Worm (Caenorhabditis elegans): Measurements from ENCODE around the gene qns-1.

The qns-1 gene

ce11 chrIV:10222122-10222589 is 3.0 kb upstream of the qns-1 start, which contains the start of gene C24F3.2:
Gene C24F3.2, plus strand, starts transcription at chrIV:10222539.
- TF ChIP-seq ceh-24 (tag; optimal IDR thresholded peaks at IDR 0.05) = no peak
- TF ChIP-seq dmd-4 (tag; optimal IDR thresholded peaks at IDR 0.05; ENCODE audit: borderline replicate concordance) = no peak
- TF ChIP-seq pha-2 (tag; optimal IDR thresholded peaks at IDR 0.05) = no peak
- TF ChIP-seq gmeb-2 (tag; optimal IDR thresholded peaks at IDR 0.05) = no peak
- no peak for TF ChIP-seq eyg-1 (tag; optimal IDR thresholded peaks at IDR 0.05)
- TF ChIP-seq ttx-3 (tag; optimal IDR thresholded peaks at IDR 0.05) = no peak
- no peak for TF ChIP-seq pha-4 (tag; optimal IDR thresholded peaks at IDR 0.05)
- peak; percentile 29 for TF ChIP-seq ceh-18 (tag; optimal IDR thresholded peaks at IDR 0.05)
- no peak for TF ChIP-seq pat-9 (tag; optimal IDR thresholded peaks at IDR 0.05)
- TF ChIP-seq sox-2 (GFP tag; IDR thresholded peaks at IDR 0.05) = no peak
- peak; percentile 5 for TF ChIP-seq zip-5 (tag; optimal IDR thresholded peaks at IDR 0.05)
- no peak for TF ChIP-seq elt-2 (tag; optimal IDR thresholded peaks at IDR 0.05)
- no peak for TF ChIP-seq nhr-11 (tag; optimal IDR thresholded peaks at IDR 0.05)
- no peak for TF ChIP-seq K09A11.1 (tag; optimal IDR thresholded peaks at IDR 0.05; ENCODE audit: insufficient read depth)
- peak; percentile 75 for TF ChIP-seq unc-42 (tag; optimal IDR thresholded peaks at IDR 0.05)
- TF ChIP-seq ceh-30 (tag; optimal IDR thresholded peaks at IDR 0.05) = no peak
- TF ChIP-seq ceh-2 (tag; optimal IDR thresholded peaks at IDR 0.05) = peak; percentile 26
- peak; percentile 68 for TF ChIP-seq ref-2 (tag; optimal IDR thresholded peaks at IDR 0.05)
- no peak for TF ChIP-seq ceh-6 (GFP tag; optimal IDR thresholded peaks at IDR 0.05)
- no peak for TF ChIP-seq hlh-13 (GFP tag; optimal IDR thresholded peaks at IDR 0.05)
- TF ChIP-seq ztf-16 (tag; optimal IDR thresholded peaks at IDR 0.05) = no peak
- no peak for TF ChIP-seq fkh-6 (tag; optimal IDR thresholded peaks at IDR 0.05)
- peak; percentile 21 for TF ChIP-seq rnt-1 (tag; optimal IDR thresholded peaks at IDR 0.05)
- TF ChIP-seq hlh-15 (tag; optimal IDR thresholded peaks at IDR 0.05) = no peak
- TF ChIP-seq unc-55 (GFP tag; optimal IDR thresholded peaks at IDR 0.05) = no peak
- no peak for TF ChIP-seq ets-4 (tag; optimal IDR thresholded peaks at IDR 0.05)
- no peak for TF ChIP-seq F13H6.1 (tag; optimal IDR thresholded peaks at IDR 0.05)
- TF ChIP-seq K02D7.2 (tag; optimal IDR thresholded peaks at IDR 0.05) = no peak
- no peak for TF ChIP-seq C08G9.2 (tag; optimal IDR thresholded peaks at IDR 0.05)
- TF ChIP-seq T23F11.4 (GFP tag; optimal IDR thresholded peaks at IDR 0.05) = no peak
- TF ChIP-seq pros-1 (tag; optimal IDR thresholded peaks at IDR 0.05) = no peak
- TF ChIP-seq ceh-31 (tag; optimal IDR thresholded peaks at IDR 0.05) = peak; percentile 64
- no peak for TF ChIP-seq ceh-48 (tag; optimal IDR thresholded peaks at IDR 0.05)
- TF ChIP-seq che-1 (tag; optimal IDR thresholded peaks at IDR 0.05) = no peak
- peak; percentile 17 for TF ChIP-seq nfya-1 (tag; optimal IDR thresholded peaks at IDR 0.05)
- TF ChIP-seq ahr-1 (tag; optimal IDR thresholded peaks at IDR 0.05) = no peak
- no peak for TF ChIP-seq tbx-7 (tag; optimal IDR thresholded peaks at IDR 0.05)
- peak; percentile 6 for TF ChIP-seq syd-9 (tag; optimal IDR thresholded peaks at IDR 0.05)
- no peak for TF ChIP-seq elt-4 (tag; optimal IDR thresholded peaks at IDR 0.05)
- no peak for TF ChIP-seq ceh-22 (tag; optimal IDR thresholded peaks at IDR 0.05)
- no peak for TF ChIP-seq lin-11 (tag; optimal IDR thresholded peaks at IDR 0.05)
- TF ChIP-seq hlh-6 (tag; optimal IDR thresholded peaks at IDR 0.05) = no peak
- TF ChIP-seq tbx-2 (tag; optimal IDR thresholded peaks at IDR 0.05) = peak; percentile 30

ce11 chrIV:10221187-10221586 is 2.1 kb upstream of the qns-1 start, which contains the start of gene tram-1:
Gene tram-1, minus strand, starts transcription at chrIV:10221287.
- TF ChIP-seq rnt-1 (tag; optimal IDR thresholded peaks at IDR 0.05) (no peak), ceh-45 (GFP tag; IDR thresholded peaks at IDR 0.05) (no peak)

Data from whole organism, late embryonic.